Worm (Caenorhabditis elegans) whole organism, late embryonic: ENCODE measurements around the gene K08F4.5.

Experiments
- ceh-14 ChIP-seq: sonication (generic microtip); optimal IDR thresholded peaks from 2 replicates; lab custom pipeline; 2016; ENCODE audit warnings: missing genotype, missing genetic modification characterization, missing compliant biosample characterization
- ceh-2 ChIP-seq: sonication (generic microtip); optimal IDR thresholded peaks from 2 replicates; lab custom pipeline; 2016; ENCODE audit warnings: missing genotype, missing genetic modification characterization, missing compliant biosample characterization
- dve-1 ChIP-seq: sonication (generic microtip); optimal IDR thresholded peaks from 2 replicates; lab custom pipeline; 2017; ENCODE audit warnings: antibody characterized with exemption, mild to moderate bottlenecking, missing genetic modification characterization, missing compliant biosample characterization
- lim-6 ChIP-seq: sonication (generic microtip); optimal IDR thresholded peaks from 2 replicates; lab custom pipeline; 2016; ENCODE audit warnings: missing genetic modification characterization, missing compliant biosample characterization
- pag-3 ChIP-seq: sonication (generic microtip); optimal IDR thresholded peaks from 2 replicates; lab custom pipeline; 2016; ENCODE audit warnings: missing compliant biosample characterization, missing genetic modification characterization, borderline replicate concordance
- pha-4 ChIP-seq: fragments of 150-350 bp; optimal IDR thresholded peaks from 2 replicates; lab custom pipeline; 2018; ENCODE audit warnings: missing biosample characterization, missing genetic modification reagents, missing genetic modification characterization
- pros-1 ChIP-seq: fragments of 150-350 bp; optimal IDR thresholded peaks from 2 replicates; lab custom pipeline; 2014; ENCODE audit warnings: missing biosample characterization, missing genetic modification reagents, missing genetic modification characterization
- sox-4 ChIP-seq: sonication (generic microtip); optimal IDR thresholded peaks from 2 replicates; lab custom pipeline; 2017; ENCODE audit warnings: mild to moderate bottlenecking, missing genetic modification characterization, inconsistent platforms, missing compliant biosample characterization

- no peak for TF ChIP-seq ceh-14 (tag; lab: Kevin White, UChicago)
- no peak for TF ChIP-seq sox-4 (tag; lab: Kevin White, UChicago)
- TF ChIP-seq pag-3 (tag; lab: Kevin White, UChicago): no peak
- TF ChIP-seq dve-1 (tag; lab: Kevin White, UChicago): no peak
- TF ChIP-seq lim-6: no peak
- no peak for TF ChIP-seq pros-1 (tag; lab: Kevin White, UChicago)
- TF ChIP-seq ceh-2 (tag; lab: Kevin White, UChicago): no peak
- TF ChIP-seq pha-4 (tag; lab: Kevin White, UChicago): no peak
These were observed 42.1 kb upstream of the K08F4.5 start, which contains the start of gene mspn-1 for ce11 chrIV:10177779-10178178.
